Fruit fly (Drosophila melanogaster): ENCODE data around the gene Ir7e.
A peak's percentile ranks its signal among the peaks of the same experiment; 100 is the strongest.

The Ir7e gene

DNA sequence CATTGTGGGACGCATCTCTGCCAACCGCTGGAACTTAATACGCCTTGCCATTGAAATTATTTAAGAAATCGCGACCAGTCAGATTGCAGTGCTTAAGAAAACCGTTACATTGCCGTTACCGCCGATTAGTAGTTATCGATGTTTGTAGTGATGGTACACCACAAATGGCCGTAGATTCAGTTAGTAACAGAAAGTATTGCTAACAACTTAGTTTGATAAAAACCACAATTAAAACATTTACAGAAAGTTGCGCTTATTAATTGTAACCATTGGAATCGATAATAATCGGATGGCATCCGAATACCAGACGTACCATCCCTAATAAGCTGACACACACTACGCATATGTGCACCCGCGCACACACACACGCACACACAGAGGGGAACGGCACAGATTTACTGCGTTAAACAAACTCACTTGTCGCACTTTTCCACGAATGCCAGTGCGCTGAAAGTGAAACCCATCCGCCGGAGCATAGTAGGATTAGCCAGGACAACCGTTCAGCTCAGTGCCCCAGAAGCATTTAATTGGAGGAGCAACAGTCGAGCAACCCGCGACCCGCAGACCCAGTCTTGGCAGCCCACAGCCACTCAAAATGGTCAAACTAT lies 38.7 kb upstream of the Ir7e start, which contains the start of the genes hdm and Ykt6 (continued):
- TF ChIP-seq Blimp-1 (GFP tag; optimal IDR thresholded peaks at IDR 0.05) (no peak), CG32767 (GFP tag; IDR thresholded peaks at IDR 0.05) (peak; percentile 74), CG9817 (tag; optimal IDR thresholded peaks at IDR 0.05) (peak; percentile 72), CG17912 (GFP tag; optimal IDR thresholded peaks at IDR 0.05) (no peak), lilli (GFP tag; optimal IDR thresholded peaks at IDR 0.05) (peak; percentile 90), org-1 (GFP tag; optimal IDR thresholded peaks at IDR 0.05) (peak; percentile 28), CG9609 (GFP tag; optimal IDR thresholded peaks at IDR 0.05) (peak; percentile 84), CG6654 (GFP tag; optimal IDR thresholded peaks at IDR 0.05) (no peak), stc (GFP tag; IDR thresholded peaks at IDR 0.05) (peak; percentile 78), CG11085 (GFP tag; IDR thresholded peaks at IDR 0.05) (peak; percentile 68), CG30431 (GFP tag; optimal IDR thresholded peaks at IDR 0.05) (peak; percentile 42), MESR4 (GFP tag; optimal IDR thresholded peaks at IDR 0.05) (peak; percentile 94), NfI (GFP tag; optimal IDR thresholded peaks at IDR 0.05) (peak; percentile 63), YL-1 (GFP tag; optimal IDR thresholded peaks at IDR 0.05) (peak; percentile 57), shn (GFP tag; optimal IDR thresholded peaks at IDR 0.05) (peak; percentile 83), CG4730 (GFP tag; IDR thresholded peaks at IDR 0.05) (peak; percentile 77; the same call in 1 of the 2 replicates), HLH3B (GFP tag; IDR thresholded peaks at IDR 0.05) (peak; percentile 77), CG42726 (GFP tag; IDR thresholded peaks at IDR 0.05; ENCODE audit: partially characterized antibody) (peak; percentile 86), CkIIα-i1 (GFP tag; IDR thresholded peaks at IDR 0.05) (no peak), unpg (GFP tag; optimal IDR thresholded peaks at IDR 0.05) (no peak), CG15073 (GFP tag; optimal IDR thresholded peaks at IDR 0.05) (no peak), pho (GFP tag; optimal IDR thresholded peaks at IDR 0.05) (peak; percentile 76), bsh (GFP tag; optimal IDR thresholded peaks at IDR 0.05) (peak in 1 of 2 experiments; percentile 78), CG6791 (GFP tag; IDR thresholded peaks at IDR 0.05; ENCODE audit: partially characterized antibody) (peak; percentile 91), Eip74EF (GFP tag; optimal IDR thresholded peaks at IDR 0.05) (no peak), amos (GFP tag; IDR thresholded peaks at IDR 0.05; ENCODE audit: partially characterized antibody) (peak; percentile 93), Nf-YB (GFP tag; optimal IDR thresholded peaks at IDR 0.05) (peak; percentile 47), dm (GFP tag; optimal IDR thresholded peaks at IDR 0.05) (peak; percentile 67), CG2202 (tag; optimal IDR thresholded peaks at IDR 0.05) (peak; percentile 59), HLH54F (GFP tag; optimal IDR thresholded peaks at IDR 0.05) (peak; percentile 81), nom (GFP tag; optimal IDR thresholded peaks at IDR 0.05) (peak; percentile 7), CG14441 (GFP tag; IDR thresholded peaks at IDR 0.05) (peak; percentile 84), NC2α (GFP tag; optimal IDR thresholded peaks at IDR 0.05) (peak; percentile 51), CG9215 (GFP tag; IDR thresholded peaks at IDR 0.05) (peak; percentile 74), mirr (GFP tag; optimal IDR thresholded peaks at IDR 0.05) (no peak), ham (GFP tag; IDR thresholded peaks at IDR 0.05) (no peak), h (optimal IDR thresholded peaks at IDR 0.05) (no peak), HLH4C (GFP tag; IDR thresholded peaks at IDR 0.05; ENCODE audit: partially characterized antibody) (peak; percentile 95), Hand (GFP tag; optimal IDR thresholded peaks at IDR 0.05) (no peak), bbx (GFP tag; IDR thresholded peaks at IDR 0.05; ENCODE audit: partially characterized antibody) (peak; percentile 91), Chrac-16 (GFP tag; optimal IDR thresholded peaks at IDR 0.05) (peak; percentile 74), abd-A (tag; optimal IDR thresholded peaks at IDR 0.05) (no peak), Rx (GFP tag; IDR thresholded peaks at IDR 0.05) (peak; percentile 72), Deaf1 (tag; optimal IDR thresholded peaks at IDR 0.05) (peak; percentile 60), az2 (GFP tag; optimal IDR thresholded peaks at IDR 0.05) (peak; percentile 77), B-H2 (GFP tag; optimal IDR thresholded peaks at IDR 0.05) (peak; percentile 83), CG30403 (GFP tag; optimal IDR thresholded peaks at IDR 0.05) (peak; percentile 83), ewg (GFP tag; optimal IDR thresholded peaks at IDR 0.05) (peak; percentile 85), ci (GFP tag; IDR thresholded peaks at IDR 0.05) (peak; percentile 81; the same call in 1 of the 3 replicates)
